Worm (Caenorhabditis elegans) whole organism, young adult: ENCODE results near the gene fbxc-22.

ENCODE experiments used
- C06A6.2 ChIP-seq: fragments of 200-800 bp; sonication (Bioruptor generic); conservative IDR thresholded peaks from 2 replicates; pipeline ENCODE4 v1.3.6; 2022; ENCODE audit warnings: missing genetic modification characterization, missing compliant biosample characterization
- C17E4.6 ChIP-seq: fragments of 200-800 bp; sonication (Bioruptor generic); IDR thresholded peaks from 2 replicates; pipeline ENCODE4 v1.3.6; 2022; ENCODE audit warnings: missing genetic modification reagents, missing genetic modification characterization, missing compliant biosample characterization
- F22D6.2 ChIP-seq: sonication (generic microtip); optimal IDR thresholded peaks from 2 replicates; lab custom pipeline; 2016; ENCODE audit warnings: mild to moderate bottlenecking, missing genetic modification characterization, missing compliant biosample characterization
- F52B5.7 ChIP-seq: sonication (generic microtip); optimal IDR thresholded peaks from 2 replicates; lab custom pipeline; 2016; ENCODE audit warnings: mild to moderate bottlenecking, missing genetic modification characterization, missing compliant biosample characterization
- F55B11.4 ChIP-seq: sonication (generic microtip); optimal IDR thresholded peaks from 2 replicates; lab custom pipeline; 2016; ENCODE audit warnings: missing compliant biosample characterization, missing genetic modification characterization, borderline replicate concordance; ENCODE audit not compliant: insufficient read depth
- F57A8.1 ChIP-seq: fragments of 200-800 bp; sonication (Bioruptor generic); optimal IDR thresholded peaks from 2 replicates; lab custom pipeline; 2018; ENCODE audit warnings: mild to moderate bottlenecking, missing genetic modification characterization, moderate library complexity, missing compliant biosample characterization
- F57C9.4 ChIP-seq: sonication (generic microtip); optimal IDR thresholded peaks from 2 replicates; lab custom pipeline; 2017; ENCODE audit warnings: mild to moderate bottlenecking, missing genetic modification characterization, missing compliant biosample characterization
- Y56A3A.18 ChIP-seq: fragments of 200-800 bp; sonication (Bioruptor generic); IDR thresholded peaks from 2 replicates; pipeline ENCODE4 v1.3.6; 2022; ENCODE audit warnings: missing genetic modification reagents, missing genetic modification characterization, missing compliant biosample characterization
- Y67H2A.10 ChIP-seq: fragments of 200-800 bp; sonication (Bioruptor generic); conservative IDR thresholded peaks from 2 replicates; pipeline ENCODE4 v1.3.6; 2022; ENCODE audit warnings: missing genetic modification reagents, missing genetic modification characterization, missing compliant biosample characterization
- Y79H2A.3 ChIP-seq: fragments of 200-800 bp; sonication (Bioruptor generic); conservative IDR thresholded peaks from 2 replicates; pipeline ENCODE4 v1.3.6; 2022; ENCODE audit warnings: missing genetic modification reagents, missing genetic modification characterization, missing compliant biosample characterization
- aptf-2 ChIP-seq: fragments of 200-800 bp; sonication (Bioruptor generic); conservative IDR thresholded peaks from 2 replicates; pipeline ENCODE4 v1.3.6; 2022; ENCODE audit warnings: missing genetic modification reagents, missing genetic modification characterization, missing compliant biosample characterization
- aptf-3 ChIP-seq: fragments of 200-800 bp; sonication (Bioruptor generic); IDR thresholded peaks from 2 replicates; pipeline ENCODE4 v1.3.6; 2022; ENCODE audit warnings: missing genetic modification characterization, missing compliant biosample characterization
- cebp-1 ChIP-seq, 2 experiments: fragments of 200-800 bp in 1 of 2; sonication (Bioruptor generic) in 1 of 2; sonication (generic microtip) in 1 of 2; IDR thresholded peaks in 1 of 2; optimal IDR thresholded peaks in 1 of 2; 2 replicates each; pipeline versions ENCODE4 v1.3.6 to Lab custom; 2017 to 2022; ENCODE audit warnings: missing compliant biosample characterization in 2 of 2, missing genetic modification characterization in 2 of 2, mild to moderate bottlenecking in 1 of 2, missing genetic modification reagents in 1 of 2, moderate library complexity in 1 of 2
- ceh-100 ChIP-seq: fragments of 200-800 bp; sonication (Bioruptor generic); IDR thresholded peaks from 2 replicates; pipeline ENCODE4 v1.3.6; 2022; ENCODE audit warnings: missing genetic modification reagents, missing genetic modification characterization, missing compliant biosample characterization
- ceh-27 ChIP-seq: fragments of 200-800 bp; sonication (Bioruptor generic); optimal IDR thresholded peaks from 2 replicates; lab custom pipeline; 2018; ENCODE audit warnings: mild to moderate bottlenecking, missing genetic modification characterization, moderate library complexity, missing compliant biosample characterization
- dox-1 ChIP-seq: fragments of 200-800 bp; sonication (Bioruptor generic); IDR thresholded peaks from 2 replicates; pipeline ENCODE4 v1.3.6; 2022; ENCODE audit warnings: missing genetic modification reagents, missing genetic modification characterization, missing compliant biosample characterization
- efl-1 ChIP-seq: fragments of 150-350 bp; optimal IDR thresholded peaks from 2 replicates; lab custom pipeline; 2014; ENCODE audit warnings: missing biosample characterization, missing genetic modification reagents, missing genetic modification characterization
- egl-44 ChIP-seq: fragments of 200-800 bp; sonication (Bioruptor generic); IDR thresholded peaks from 2 replicates; pipeline ENCODE4 v1.3.6; 2022; ENCODE audit warnings: missing genetic modification reagents, missing genetic modification characterization, missing compliant biosample characterization
- egrh-3 ChIP-seq: fragments of 200-800 bp; sonication (Bioruptor generic); IDR thresholded peaks from 2 replicates; pipeline ENCODE4 v1.3.6; 2022; ENCODE audit warnings: missing genetic modification reagents, missing genetic modification characterization, missing compliant biosample characterization
- ekl-4 ChIP-seq: fragments of 200-800 bp; sonication (Bioruptor generic); IDR thresholded peaks from 2 replicates; pipeline ENCODE4 v1.3.6; 2022; ENCODE audit warnings: missing genetic modification reagents, missing genetic modification characterization, missing compliant biosample characterization
- gei-17 ChIP-seq: fragments of 200-800 bp; sonication (Bioruptor generic); optimal IDR thresholded peaks from 2 replicates; lab custom pipeline; 2018; ENCODE audit warnings: mild to moderate bottlenecking, missing genetic modification characterization, missing compliant biosample characterization
- hlh-26 ChIP-seq: fragments of 200-800 bp; sonication (Bioruptor generic); conservative IDR thresholded peaks from 2 replicates; pipeline ENCODE4 v1.3.6; 2022; ENCODE audit warnings: missing genetic modification reagents, missing genetic modification characterization, missing compliant biosample characterization
- hmg-1.2 ChIP-seq: fragments of 200-800 bp; sonication (Bioruptor generic); IDR thresholded peaks from 2 replicates; pipeline ENCODE4 v1.3.6; 2022; ENCODE audit warnings: missing genetic modification reagents, missing genetic modification characterization, missing compliant biosample characterization
- hrde-1 ChIP-seq: sonication (generic microtip); optimal IDR thresholded peaks from 2 replicates; lab custom pipeline; 2016; ENCODE audit warnings: missing genetic modification characterization, mild to moderate bottlenecking, missing compliant biosample characterization, moderate library complexity, missing genotype, missing genetic modification reagents, borderline replicate concordance
- lin-26 ChIP-seq: fragments of 200-800 bp; sonication (Bioruptor generic); IDR thresholded peaks from 2 replicates; pipeline ENCODE4 v1.3.6; 2022; ENCODE audit warnings: missing genetic modification reagents, missing genetic modification characterization, missing compliant biosample characterization
- lin-40 ChIP-seq: sonication (generic microtip); optimal IDR thresholded peaks from 2 replicates; lab custom pipeline; 2016; ENCODE audit warnings: missing genetic modification characterization, mild to moderate bottlenecking, missing compliant biosample characterization, missing genotype, missing genetic modification reagents
- lsl-1 ChIP-seq: fragments of 200-800 bp; sonication (Bioruptor generic); optimal IDR thresholded peaks from 2 replicates; lab custom pipeline; 2018; ENCODE audit warnings: mild to moderate bottlenecking, missing genetic modification characterization, moderate library complexity, missing compliant biosample characterization
- mcd-1 ChIP-seq: fragments of 200-800 bp; sonication (Bioruptor generic); IDR thresholded peaks from 2 replicates; pipeline ENCODE4 v1.3.6; 2022; ENCODE audit warnings: missing genetic modification reagents, missing genetic modification characterization, missing compliant biosample characterization
- mxl-1 ChIP-seq: sonication (generic microtip); optimal IDR thresholded peaks from 2 replicates; lab custom pipeline; 2016; ENCODE audit warnings: missing genetic modification characterization, missing compliant biosample characterization
- nfya-1 ChIP-seq: sonication (generic microtip); optimal IDR thresholded peaks from 2 replicates; lab custom pipeline; 2017; ENCODE audit warnings: antibody characterized with exemption, missing compliant biosample characterization, missing genetic modification characterization, borderline replicate concordance; ENCODE audit not compliant: insufficient read depth
- nfya-2 ChIP-seq: fragments of 200-800 bp; sonication (Bioruptor generic); IDR thresholded peaks from 2 replicates; pipeline ENCODE4 v1.3.6; 2022; ENCODE audit warnings: missing genetic modification reagents, missing genetic modification characterization, missing compliant biosample characterization
- nhr-80 ChIP-seq: sonication (generic microtip); optimal IDR thresholded peaks from 2 replicates; lab custom pipeline; 2016; ENCODE audit warnings: missing genetic modification characterization, missing compliant biosample characterization
- nhr-90 ChIP-seq: sonication (generic microtip); optimal IDR thresholded peaks from 2 replicates; lab custom pipeline; 2016; ENCODE audit warnings: missing genotype, mild to moderate bottlenecking, missing genetic modification characterization, missing compliant biosample characterization
- pbrm-1 ChIP-seq: fragments of 200-800 bp; sonication (Bioruptor generic); IDR thresholded peaks from 2 replicates; pipeline ENCODE4 v1.3.6; 2022; ENCODE audit warnings: missing genetic modification reagents, missing genetic modification characterization, missing compliant biosample characterization
- repo-1 ChIP-seq: sonication (generic microtip); optimal IDR thresholded peaks from 2 replicates; lab custom pipeline; 2017; ENCODE audit warnings: mild to moderate bottlenecking, missing genetic modification characterization, missing compliant biosample characterization
- rpc-1 ChIP-seq, 2 experiments: fragments of 150-350 bp in 1 of 2; sonication (generic microtip) in 1 of 2; optimal IDR thresholded peaks; 2 replicates each; lab custom pipeline; 2014 to 2018; ENCODE audit warnings: missing biosample characterization in 1 of 2, missing genetic modification characterization in 1 of 2, missing genetic modification reagents in 1 of 2, missing genotype in 1 of 2
- snpc-4 ChIP-seq, 5 experiments: fragments of 150-350 bp in 1 of 5; sonication (generic microtip) in 4 of 5; optimal IDR thresholded peaks; 2 replicates each; lab custom pipeline; 2014 to 2018; ENCODE audit warnings: missing genetic modification characterization in 5 of 5, missing biosample characterization in 3 of 5, antibody characterized with exemption in 2 of 5, mild to moderate bottlenecking in 2 of 5, missing compliant biosample characterization in 2 of 5, missing genotype in 2 of 5, moderate library complexity in 2 of 5, missing genetic modification reagents in 1 of 5
- somi-1 ChIP-seq: fragments of 200-800 bp; sonication (Bioruptor generic); optimal IDR thresholded peaks from 2 replicates; lab custom pipeline; 2018; ENCODE audit warnings: mild to moderate bottlenecking, missing genetic modification characterization, missing compliant biosample characterization
- sptf-2 ChIP-seq: fragments of 200-800 bp; sonication (Bioruptor generic); optimal IDR thresholded peaks from 2 replicates; lab custom pipeline; 2018; ENCODE audit warnings: mild to moderate bottlenecking, missing genetic modification characterization, missing compliant biosample characterization
- xnd-1 ChIP-seq: sonication (generic microtip); optimal IDR thresholded peaks from 2 replicates; lab custom pipeline; 2016; ENCODE audit warnings: missing genotype, missing genetic modification reagents, missing genetic modification characterization, missing compliant biosample characterization
- zim-3 ChIP-seq: sonication (generic microtip); optimal IDR thresholded peaks from 2 replicates; lab custom pipeline; 2017; ENCODE audit warnings: mild to moderate bottlenecking, missing genetic modification characterization, moderate library complexity, missing compliant biosample characterization
- ztf-22 ChIP-seq: fragments of 200-800 bp; sonication (Bioruptor generic); optimal IDR thresholded peaks from 2 replicates; lab custom pipeline; 2018; ENCODE audit warnings: mild to moderate bottlenecking, missing genetic modification characterization, moderate library complexity, missing compliant biosample characterization
- ztf-25 ChIP-seq: fragments of 200-800 bp; sonication (Bioruptor generic); IDR thresholded peaks from 2 replicates; pipeline ENCODE4 v1.3.6; 2022; ENCODE audit warnings: missing genetic modification reagents, missing genetic modification characterization, missing compliant biosample characterization

Gene fbxc-22

DNA sequence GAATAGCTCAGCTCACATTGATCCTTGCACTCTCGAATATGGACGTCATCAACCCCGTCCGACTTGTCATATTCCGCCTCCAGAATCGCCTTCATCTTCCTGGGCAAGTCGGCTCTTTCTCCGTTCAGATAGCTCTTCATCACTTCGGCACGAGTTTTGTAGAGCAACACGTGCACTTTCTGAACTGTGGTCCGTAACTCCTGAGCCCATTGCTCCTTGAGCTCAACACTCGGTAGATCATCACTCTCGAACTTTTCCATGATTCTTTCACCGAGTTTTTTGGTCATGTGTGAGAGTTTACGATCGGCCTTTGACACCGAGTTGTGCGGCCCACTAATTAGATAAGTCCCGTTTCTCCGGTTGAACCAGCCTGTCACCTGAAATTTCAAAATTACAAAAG is 44.2 kb upstream of the fbxc-22 start:
- TF ChIP-seq nfya-1 (tag; lab: Kevin White, UChicago) (no peak), somi-1 (GFP tag; lab: Kevin White, UChicago) (no peak), pbrm-1 (GFP tag; lab: Robert Waterston, UW) (no peak), ekl-4 (no peak), ceh-27 (no peak)
- TF ChIP-seq, all 124 proteins: peak for 0

DNA sequence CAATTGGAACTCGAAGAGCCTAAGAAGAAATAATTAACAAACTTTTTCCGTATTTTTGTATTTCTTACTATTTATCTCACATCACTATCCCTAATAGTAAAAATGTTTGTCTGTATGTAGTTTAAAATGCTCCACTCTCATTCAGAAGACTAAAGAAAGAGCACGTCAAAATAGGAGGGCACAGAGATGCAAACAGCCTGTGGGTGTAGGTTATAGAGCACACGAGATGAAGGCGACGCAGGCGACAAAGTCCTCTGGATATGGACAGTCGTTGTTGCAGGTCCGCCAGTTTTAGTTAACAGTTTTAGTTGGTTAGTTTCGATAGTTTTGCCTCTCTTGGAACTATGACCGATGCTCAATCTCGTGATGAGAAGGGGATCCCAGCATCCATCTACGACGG is 41.0 kb upstream of the fbxc-22 start, which contains the start of gene ceh-82:
Gene ceh-82, plus strand, starts transcription at position 301 of the 400 bp plus-strand sequence.
- TF ChIP-seq sptf-2 (GFP tag; lab: Kevin White, UChicago) (no peak), zim-3 (no peak), Y56A3A.18 (no peak), ztf-25 (no peak), Y79H2A.3 (GFP tag; lab: Robert Waterston, UW) (no peak), mcd-1 (no peak), mxl-1 (tag; lab: Kevin White, UChicago) (no peak), Y67H2A.10 (GFP tag; lab: Robert Waterston, UW) (no peak), repo-1 (tag; lab: Kevin White, UChicago) (no peak), hrde-1 (tag; lab: Kevin White, UChicago) (no peak), efl-1 (GFP tag; lab: Kevin White, UChicago) (no peak), C06A6.2 (no peak), snpc-4 (GFP tag; optimal IDR thresholded peaks at IDR 0.05; lab: Kevin White, UChicago) (no peak), snpc-4 (tag; optimal IDR thresholded peaks at IDR 0.05; lab: Kevin White, UChicago) (no peak), egrh-3 (GFP tag; lab: Robert Waterston, UW) (no peak), lsl-1 (no peak), F57A8.1 (GFP tag; lab: Kevin White, UChicago) (no peak), F57C9.4 (tag; lab: Kevin White, UChicago) (no peak), hlh-26 (GFP tag; lab: Robert Waterston, UW) (no peak), lin-26 (GFP tag; lab: Robert Waterston, UW) (no peak)

DNA sequence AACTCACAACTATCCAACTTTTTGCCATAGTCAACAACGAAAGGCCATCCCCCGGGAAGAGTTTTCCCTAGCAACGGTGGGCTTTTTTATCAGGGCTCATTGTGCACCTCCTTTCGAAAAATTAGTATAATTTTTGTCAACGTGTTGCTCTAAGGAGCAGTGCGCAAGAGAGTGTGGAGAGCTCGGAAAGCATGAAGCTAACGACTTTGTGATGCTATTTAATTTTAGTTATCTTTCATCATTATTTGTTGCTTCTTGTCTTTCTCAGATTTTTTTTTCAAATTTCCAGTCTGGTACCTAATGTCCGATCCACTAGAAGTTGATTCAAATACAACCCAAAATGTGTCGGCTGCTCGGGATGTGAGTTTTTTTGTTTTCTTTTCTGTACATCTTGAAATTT is 39.2 kb upstream of the fbxc-22 start, which contains the start of gene ceh-81:
Gene ceh-81, plus strand, starts transcription at position 301 of the 400 bp plus-strand sequence.
- TF ChIP-seq C17E4.6 (GFP tag; lab: Robert Waterston, UW), result no peak
- no peak for TF ChIP-seq nfya-2 (GFP tag; lab: Robert Waterston, UW)
- TF ChIP-seq cebp-1 (GFP tag; IDR thresholded peaks at IDR 0.05; lab: Robert Waterston, UW), result no peak
- no peak for TF ChIP-seq cebp-1 (tag; optimal IDR thresholded peaks at IDR 0.05; lab: Kevin White, UChicago)
- no peak for TF ChIP-seq mxl-1 (tag; lab: Kevin White, UChicago)
- TF ChIP-seq, all 124 proteins: peak for 0

DNA sequence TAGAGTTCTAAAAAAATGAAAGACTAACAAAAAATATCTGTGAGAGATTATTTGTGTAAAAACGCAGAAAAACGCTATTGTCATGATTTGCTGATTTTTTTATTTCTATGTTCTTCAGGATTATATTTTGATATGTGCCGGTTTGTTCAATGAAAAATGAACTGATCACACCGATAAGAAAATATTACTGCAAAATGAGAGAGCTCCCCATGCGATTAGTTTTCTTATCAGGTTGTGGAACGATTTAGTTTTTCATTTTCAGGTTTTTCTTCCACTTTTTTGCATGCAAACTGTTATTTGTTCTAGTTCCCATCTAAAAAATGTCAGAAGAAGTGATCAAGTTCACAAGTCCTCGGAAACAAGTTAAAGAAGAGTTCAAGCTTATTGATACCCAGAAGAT is 37.3 kb upstream of the fbxc-22 start, which contains the start of gene btb-9:
Gene btb-9, plus strand, starts transcription at position 254 of the 400 bp plus-strand sequence.
- TF ChIP-seq nhr-90 (tag; lab: Kevin White, UChicago), result no peak
- no peak for TF ChIP-seq ceh-100
- no peak for TF ChIP-seq rpc-1 (optimal IDR thresholded peaks at IDR 0.05; lab: Kevin White, UChicago)
- no peak for TF ChIP-seq rpc-1 (tag; optimal IDR thresholded peaks at IDR 0.05; lab: Kevin White, UChicago)
- no peak for TF ChIP-seq Y56A3A.18
- TF ChIP-seq F52B5.7 (tag; lab: Kevin White, UChicago), result no peak
- no peak for TF ChIP-seq lin-40
- no peak for TF ChIP-seq F22D6.2 (tag; lab: Kevin White, UChicago)
- no peak for TF ChIP-seq egl-44
- TF ChIP-seq xnd-1 (tag; lab: Kevin White, UChicago), result no peak
- no peak for TF ChIP-seq F55B11.4
- no peak for TF ChIP-seq gei-17
- peak; percentile 37; the same call in 1 of the 2 replicates for TF ChIP-seq dox-1 (GFP tag; lab: Robert Waterston, UW)
- TF ChIP-seq ztf-25, result no peak
- no peak for TF ChIP-seq ztf-22 (GFP tag; lab: Kevin White, UChicago)
- no peak for TF ChIP-seq aptf-3 (GFP tag; lab: Robert Waterston, UW)
- no peak for TF ChIP-seq aptf-2 (GFP tag; lab: Robert Waterston, UW)
- peak; percentile 83 for TF ChIP-seq nhr-80
- peak; percentile 30; the same call in 1 of the 2 replicates for TF ChIP-seq hmg-1.2 (GFP tag; lab: Robert Waterston, UW)
